Worm (Caenorhabditis elegans) whole organism, L2 larva: ENCODE measurements around the gene cdc-25.3.

Source experiments
- F13H6.1 ChIP-seq: sonication (generic microtip); optimal IDR thresholded peaks from 2 replicates; lab custom pipeline; 2016; ENCODE audit warnings: missing genetic modification characterization, missing compliant biosample characterization
- aly-2 ChIP-seq: fragments of 150-350 bp; optimal IDR thresholded peaks from 2 replicates; lab custom pipeline; 2014; ENCODE audit warnings: missing biosample characterization, missing genetic modification characterization
- ama-1 ChIP-seq: fragments of 150-350 bp; optimal IDR thresholded peaks from 2 replicates; lab custom pipeline; 2018; ENCODE audit warnings: inconsistent platforms
- elt-3 ChIP-seq: sonication (generic microtip); optimal IDR thresholded peaks from 2 replicates; lab custom pipeline; 2017; ENCODE audit warnings: missing biosample characterization, missing genetic modification characterization
- gmeb-1 ChIP-seq: fragments of 150-350 bp; optimal IDR thresholded peaks from 2 replicates; lab custom pipeline; 2014; ENCODE audit warnings: missing biosample characterization, missing genetic modification characterization
- lin-13 ChIP-seq: fragments of 150-350 bp; optimal IDR thresholded peaks from 2 replicates; lab custom pipeline; 2014; ENCODE audit warnings: missing biosample characterization, missing genetic modification reagents, missing genetic modification characterization
- lsy-2 ChIP-seq, 2 experiments: fragments of 150-350 bp in 1 of 2; sonication (generic microtip) in 1 of 2; optimal IDR thresholded peaks; 2 replicates each; lab custom pipeline; 2014 to 2017; ENCODE audit warnings: missing biosample characterization in 2 of 2, missing genetic modification characterization in 2 of 2
- mdl-1 ChIP-seq, 2 experiments: fragments of 150-350 bp in 1 of 2; sonication (generic microtip) in 1 of 2; optimal IDR thresholded peaks; 2 replicates each; lab custom pipeline; 2017; ENCODE audit warnings: missing biosample characterization in 2 of 2, missing genetic modification characterization in 2 of 2
- nhr-10 ChIP-seq: sonication (generic microtip); optimal IDR thresholded peaks from 2 replicates; lab custom pipeline; 2017; ENCODE audit warnings: missing biosample characterization, missing genetic modification characterization
- nhr-23 ChIP-seq: fragments of 150-350 bp; optimal IDR thresholded peaks from 2 replicates; lab custom pipeline; 2014; ENCODE audit warnings: missing biosample characterization, missing genetic modification reagents, missing genetic modification characterization
- nhr-77 ChIP-seq: fragments of 150-350 bp; optimal IDR thresholded peaks from 2 replicates; lab custom pipeline; 2014; ENCODE audit warnings: missing biosample characterization, missing genetic modification characterization
- snpc-4 ChIP-seq: fragments of 150-350 bp; optimal IDR thresholded peaks from 2 replicates; lab custom pipeline; 2014; ENCODE audit warnings: missing biosample characterization, missing genetic modification characterization
- zag-1 ChIP-seq: fragments of 150-350 bp; optimal IDR thresholded peaks from 2 replicates; lab custom pipeline; 2014; ENCODE audit warnings: missing biosample characterization, missing genetic modification characterization
- ztf-11 ChIP-seq: sonication (generic microtip); optimal IDR thresholded peaks from 2 replicates; lab custom pipeline; 2017; ENCODE audit warnings: missing biosample characterization, missing genetic modification characterization

ce11 chrIII:8933696-8934095 is 16.0 kb upstream of the cdc-25.3 start:
- no peak for TF ChIP-seq ztf-11 (tag; lab: Kevin White, UChicago)
- TF ChIP-seq nhr-10 (tag; lab: Kevin White, UChicago): no peak
- TF ChIP-seq aly-2 (tag; lab: Kevin White, UChicago): no peak
- TF ChIP-seq zag-1 (tag; lab: Kevin White, UChicago): no peak
- no peak for TF ChIP-seq mdl-1 (tag; optimal IDR thresholded peaks at IDR 0.05; lab: Kevin White, UChicago)
- no peak for TF ChIP-seq ama-1 (lab: Kevin White, UChicago)
- TF ChIP-seq lin-13 (GFP tag; lab: Kevin White, UChicago): no peak
- TF ChIP-seq snpc-4 (tag; lab: Kevin White, UChicago): no peak
- TF ChIP-seq elt-3 (tag; lab: Kevin White, UChicago): no peak
- TF ChIP-seq nhr-77 (tag; lab: Kevin White, UChicago): no peak
- TF ChIP-seq F13H6.1 (tag; lab: Kevin White, UChicago): no peak
- peak in 1 of 2 experiments; percentile 14 for TF ChIP-seq lsy-2 (tag; optimal IDR thresholded peaks at IDR 0.05; lab: Kevin White, UChicago)
- no peak for TF ChIP-seq gmeb-1
- TF ChIP-seq nhr-23 (tag; lab: Kevin White, UChicago): no peak
